Worm (Caenorhabditis elegans) whole organism, L4 larva: ENCODE data around the gene clc-2.

Experiments
- D1046.2 ChIP-seq: fragments of 200-800 bp; sonication (Bioruptor generic); IDR thresholded peaks from 2 replicates; pipeline ENCODE4 v1.3.6; 2022; ENCODE audit warnings: missing genetic modification characterization, missing compliant biosample characterization
- F10B5.3 ChIP-seq: sonication (generic microtip); optimal IDR thresholded peaks from 2 replicates; lab custom pipeline; 2016; ENCODE audit warnings: mild to moderate bottlenecking, missing genetic modification characterization, missing compliant biosample characterization
- F26F4.8 ChIP-seq: fragments of 200-800 bp; sonication (Bioruptor generic); conservative IDR thresholded peaks from 2 replicates; pipeline ENCODE4 v1.3.6; 2022; ENCODE audit warnings: missing genetic modification characterization, missing compliant biosample characterization
- F44E2.7 ChIP-seq: fragments of 200-800 bp; sonication (Bioruptor generic); IDR thresholded peaks from 2 replicates; pipeline ENCODE4 v2.1.2; 2022; ENCODE audit warnings: missing genetic modification characterization, missing compliant biosample characterization
- F49E8.2 ChIP-seq: sonication (generic microtip); optimal IDR thresholded peaks from 2 replicates; lab custom pipeline; 2016; ENCODE audit warnings: missing compliant biosample characterization, mild to moderate bottlenecking, missing genetic modification characterization, borderline replicate concordance
- T26A8.4 ChIP-seq: fragments of 200-800 bp; sonication (Bioruptor generic); IDR thresholded peaks from 2 replicates; pipeline ENCODE4 v1.3.6; 2022; ENCODE audit warnings: missing genetic modification characterization, missing compliant biosample characterization
- Y105C5A.15 ChIP-seq: fragments of 200-800 bp; sonication (Bioruptor generic); IDR thresholded peaks from 2 replicates; pipeline ENCODE4 v1.3.6; 2022; ENCODE audit warnings: missing genetic modification characterization, missing compliant biosample characterization
- ZK337.2 ChIP-seq: fragments of 200-800 bp; sonication (Bioruptor generic); IDR thresholded peaks from 2 replicates; pipeline ENCODE4 v1.3.6; 2022; ENCODE audit warnings: missing genetic modification reagents, missing genetic modification characterization, missing compliant biosample characterization
- ama-1 ChIP-seq: fragments of 150-350 bp; optimal IDR thresholded peaks from 2 replicates; lab custom pipeline; 2014; ENCODE audit warnings: inconsistent platforms, mixed read lengths
- ceh-20 ChIP-seq: fragments of 200-800 bp; sonication (Bioruptor generic); IDR thresholded peaks from 2 replicates; pipeline ENCODE4 v1.3.6; 2022; ENCODE audit warnings: missing genetic modification reagents, missing genetic modification characterization, missing compliant biosample characterization
- ceh-32 ChIP-seq: sonication (generic microtip); optimal IDR thresholded peaks from 2 replicates; lab custom pipeline; 2016; ENCODE audit warnings: mild to moderate bottlenecking, missing genetic modification characterization, missing compliant biosample characterization; ENCODE audit not compliant: poor library complexity
- ceh-44 ChIP-seq: fragments of 200-800 bp; sonication (Bioruptor generic); IDR thresholded peaks from 2 replicates; pipeline ENCODE4 v1.3.6; 2022; ENCODE audit warnings: missing genetic modification reagents, missing genetic modification characterization, missing compliant biosample characterization
- ceh-82 ChIP-seq: sonication (generic microtip); optimal IDR thresholded peaks from 2 replicates; lab custom pipeline; 2017; ENCODE audit warnings: missing biosample characterization, missing genetic modification characterization
- ces-1 ChIP-seq: fragments of 150-350 bp; sonication (generic microtip); optimal IDR thresholded peaks from 4 replicates; lab custom pipeline; 2014; ENCODE audit warnings: missing biosample characterization, missing genetic modification reagents, missing genetic modification characterization
- daf-12 ChIP-seq: fragments of 150-350 bp; optimal IDR thresholded peaks from 2 replicates; lab custom pipeline; 2014; ENCODE audit warnings: missing biosample characterization, missing genetic modification reagents, missing genetic modification characterization
- daf-16 ChIP-seq, 3 experiments: sonication (generic microtip); optimal IDR thresholded peaks; 2 replicates each; lab custom pipeline; 2016 to 2017; ENCODE audit warnings: missing genetic modification characterization in 3 of 3, missing genetic modification reagents in 3 of 3, mild to moderate bottlenecking in 2 of 3, missing compliant biosample characterization in 2 of 3, missing biosample characterization in 1 of 3, moderate library complexity in 1 of 3
- daf-19 ChIP-seq: fragments of 200-800 bp; sonication (Bioruptor generic); conservative IDR thresholded peaks from 2 replicates; pipeline ENCODE4 v1.3.6; 2022; ENCODE audit warnings: missing genetic modification characterization, missing compliant biosample characterization
- daf-8 ChIP-seq: fragments of 200-800 bp; sonication (Bioruptor generic); IDR thresholded peaks from 2 replicates; pipeline ENCODE4 v1.3.6; 2022; ENCODE audit warnings: missing genetic modification characterization, missing compliant biosample characterization
- dmd-8 ChIP-seq: fragments of 200-800 bp; sonication (Bioruptor generic); IDR thresholded peaks from 2 replicates; pipeline ENCODE4 v1.3.6; 2022; ENCODE audit warnings: missing genetic modification characterization, missing compliant biosample characterization
- dve-1 ChIP-seq: sonication (generic microtip); optimal IDR thresholded peaks from 2 replicates; lab custom pipeline; 2017; ENCODE audit warnings: antibody characterized with exemption, mild to moderate bottlenecking, missing genetic modification characterization, missing compliant biosample characterization; ENCODE audit not compliant: insufficient read depth
- egl-43 ChIP-seq: fragments of 200-800 bp; sonication (Bioruptor generic); IDR thresholded peaks from 2 replicates; pipeline ENCODE4 v1.3.6; 2022; ENCODE audit warnings: missing genetic modification reagents, missing genetic modification characterization, missing compliant biosample characterization
- fkh-10 ChIP-seq: fragments of 150-350 bp; optimal IDR thresholded peaks from 2 replicates; lab custom pipeline; 2014; ENCODE audit warnings: missing biosample characterization, missing genetic modification reagents, missing genetic modification characterization
- hlh-30 ChIP-seq: sonication (generic microtip); optimal IDR thresholded peaks from 2 replicates; lab custom pipeline; 2017; ENCODE audit warnings: antibody characterized with exemption, mild to moderate bottlenecking, missing genetic modification characterization, missing compliant biosample characterization; ENCODE audit not compliant: insufficient read depth
- jun-1 ChIP-seq: fragments of 150-350 bp; optimal IDR thresholded peaks from 2 replicates; lab custom pipeline; 2014; ENCODE audit warnings: missing biosample characterization, missing genetic modification reagents, missing genetic modification characterization
- lin-1 ChIP-seq: fragments of 200-800 bp; sonication (Bioruptor generic); IDR thresholded peaks from 2 replicates; pipeline ENCODE4 v1.3.6; 2022; ENCODE audit warnings: missing genetic modification reagents, missing genetic modification characterization, missing compliant biosample characterization
- lin-39 ChIP-seq: fragments of 150-350 bp; optimal IDR thresholded peaks from 2 replicates; lab custom pipeline; 2014; ENCODE audit warnings: missing biosample characterization, missing genetic modification reagents, missing genetic modification characterization
- lir-3 ChIP-seq: sonication (generic microtip); optimal IDR thresholded peaks from 2 replicates; lab custom pipeline; 2016; ENCODE audit warnings: mild to moderate bottlenecking, missing genetic modification characterization, missing compliant biosample characterization
- lsy-2 ChIP-seq, 2 experiments: fragments of 150-350 bp in 1 of 2; sonication (generic microtip) in 1 of 2; optimal IDR thresholded peaks; 2 replicates each; lab custom pipeline; 2014 to 2017; ENCODE audit warnings: missing biosample characterization in 2 of 2, missing genetic modification characterization in 2 of 2
- madf-9 ChIP-seq: fragments of 200-800 bp; sonication (Bioruptor generic); conservative IDR thresholded peaks from 2 replicates; pipeline ENCODE4 v1.3.6; 2022; ENCODE audit warnings: missing genetic modification reagents, missing genetic modification characterization, missing compliant biosample characterization
- mdl-1 ChIP-seq, 2 experiments: fragments of 150-350 bp in 1 of 2; sonication (generic microtip) in 1 of 2; optimal IDR thresholded peaks; 2 replicates each; lab custom pipeline; 2014 to 2017; ENCODE audit warnings: missing biosample characterization in 2 of 2, missing genetic modification characterization in 2 of 2
- mep-1 ChIP-seq: fragments of 150-350 bp; sonication (generic microtip); optimal IDR thresholded peaks from 3 replicates; lab custom pipeline; 2014; ENCODE audit warnings: missing biosample characterization, missing genetic modification characterization
- mxl-3 ChIP-seq: fragments of 200-800 bp; sonication (Bioruptor generic); optimal IDR thresholded peaks from 2 replicates; lab custom pipeline; 2018; ENCODE audit warnings: mild to moderate bottlenecking, missing genetic modification characterization, missing compliant biosample characterization
- nhr-10 ChIP-seq: fragments of 150-350 bp; optimal IDR thresholded peaks from 2 replicates; lab custom pipeline; 2014; ENCODE audit warnings: missing biosample characterization, missing genetic modification characterization
- nhr-102 ChIP-seq: sonication (generic microtip); optimal IDR thresholded peaks from 2 replicates; lab custom pipeline; 2016; ENCODE audit warnings: mild to moderate bottlenecking, missing genetic modification characterization, moderate library complexity, missing compliant biosample characterization
- nhr-111 ChIP-seq: fragments of 200-800 bp; sonication (Bioruptor generic); optimal IDR thresholded peaks from 2 replicates; lab custom pipeline; 2018; ENCODE audit warnings: mild to moderate bottlenecking, missing genetic modification characterization, missing compliant biosample characterization
- nhr-28 ChIP-seq: fragments of 150-350 bp; optimal IDR thresholded peaks from 2 replicates; lab custom pipeline; 2014; ENCODE audit warnings: missing biosample characterization, missing genetic modification characterization
- nhr-41 ChIP-seq: fragments of 200-800 bp; sonication (Bioruptor generic); IDR thresholded peaks from 2 replicates; pipeline ENCODE4 v1.3.6; 2022; ENCODE audit warnings: missing genetic modification reagents, missing genetic modification characterization, missing compliant biosample characterization
- nhr-76 ChIP-seq: fragments of 150-350 bp; optimal IDR thresholded peaks from 2 replicates; lab custom pipeline; 2014; ENCODE audit warnings: missing biosample characterization, missing genetic modification characterization
- pha-4 ChIP-seq, 2 experiments: fragments of 150-350 bp in 1 of 2; fragments of 200-800 bp in 1 of 2; sonication (Bioruptor generic) in 1 of 2; IDR thresholded peaks in 1 of 2; optimal IDR thresholded peaks in 1 of 2; 2 replicates each; pipeline versions ENCODE4 v1.3.6 to Lab custom; 2014 to 2022; ENCODE audit warnings: missing genetic modification characterization in 2 of 2, missing genetic modification reagents in 2 of 2, missing biosample characterization in 1 of 2, missing compliant biosample characterization in 1 of 2
- sdz-12 ChIP-seq: fragments of 200-800 bp; sonication (Bioruptor generic); optimal IDR thresholded peaks from 2 replicates; lab custom pipeline; 2018; ENCODE audit warnings: mild to moderate bottlenecking, missing genetic modification characterization, missing compliant biosample characterization
- set-16 ChIP-seq: fragments of 200-800 bp; sonication (Bioruptor generic); IDR thresholded peaks from 2 replicates; pipeline ENCODE4 v1.3.6; 2022; ENCODE audit warnings: missing genetic modification reagents, missing genetic modification characterization, missing compliant biosample characterization
- spr-1 ChIP-seq: sonication (generic microtip); optimal IDR thresholded peaks from 2 replicates; lab custom pipeline; 2016; ENCODE audit warnings: mild to moderate bottlenecking, missing genetic modification characterization, missing compliant biosample characterization
- tag-97 ChIP-seq: fragments of 200-800 bp; sonication (Bioruptor generic); IDR thresholded peaks from 2 replicates; pipeline ENCODE4 v1.3.6; 2022; ENCODE audit warnings: missing genetic modification characterization, missing compliant biosample characterization
- zip-11 ChIP-seq: fragments of 200-800 bp; sonication (Bioruptor generic); IDR thresholded peaks from 2 replicates; pipeline ENCODE4 v1.3.6; 2022; ENCODE audit warnings: missing genetic modification characterization, missing compliant biosample characterization
- zip-2 ChIP-seq: fragments of 150-350 bp; optimal IDR thresholded peaks from 2 replicates; lab custom pipeline; 2014; ENCODE audit warnings: missing biosample characterization, missing genetic modification characterization
- ztf-11 ChIP-seq: fragments of 150-350 bp; optimal IDR thresholded peaks from 2 replicates; lab custom pipeline; 2014; ENCODE audit warnings: missing biosample characterization, missing genetic modification characterization

Gene clc-2

ce11 chrX:7474968-7475433 lies 43.7 kb downstream of the clc-2 start, which contains the start of gene coh-1 (continued):
- TF ChIP-seq dmd-8 (GFP tag; lab: Robert Waterston, UW) (no peak), zip-11 (GFP tag; lab: Robert Waterston, UW) (no peak), tag-97 (GFP tag; lab: Robert Waterston, UW) (no peak), nhr-10 (no peak), spr-1 (no peak), ztf-11 (tag; lab: Kevin White, UChicago) (no peak), jun-1 (no peak), ama-1 (lab: Kevin White, UChicago) (no peak), lir-3 (tag; lab: Kevin White, UChicago) (no peak), zip-2 (tag; lab: Kevin White, UChicago) (no peak), F10B5.3 (tag; lab: Kevin White, UChicago) (no peak), daf-19 (GFP tag; lab: Robert Waterston, UW) (no peak), nhr-41 (no peak), pha-4 (GFP tag; IDR thresholded peaks at IDR 0.05; lab: Robert Waterston, UW) (no peak), pha-4 (tag; optimal IDR thresholded peaks at IDR 0.05; lab: Kevin White, UChicago) (no peak), nhr-76 (tag; lab: Kevin White, UChicago) (no peak), daf-8 (no peak), ceh-20 (GFP tag; lab: Robert Waterston, UW) (no peak), ceh-82 (tag; lab: Kevin White, UChicago) (no peak), set-16 (no peak), D1046.2 (GFP tag; lab: Robert Waterston, UW) (no peak), daf-16 (GFP tag; optimal IDR thresholded peaks at IDR 0.05; lab: Kevin White, UChicago) (no peak), daf-16 (tag; optimal IDR thresholded peaks at IDR 0.05; lab: Kevin White, UChicago) (no peak), mdl-1 (tag; optimal IDR thresholded peaks at IDR 0.05; lab: Kevin White, UChicago) (no peak), ceh-32 (tag; lab: Kevin White, UChicago) (no peak), madf-9 (GFP tag; lab: Robert Waterston, UW) (no peak), daf-12 (no peak), ces-1 (GFP tag; lab: Kevin White, UChicago) (no peak), egl-43 (GFP tag; lab: Robert Waterston, UW) (no peak), dve-1 (tag; lab: Kevin White, UChicago) (peak; percentile 71)

ce11 chrX:7478476-7478875 lies 47.2 kb downstream of the clc-2 start:
- TF ChIP-seq ama-1 (lab: Kevin White, UChicago) (no peak), daf-19 (GFP tag; lab: Robert Waterston, UW) (no peak), ceh-44 (GFP tag; lab: Robert Waterston, UW) (peak; percentile 3; the same call in 1 of the 2 replicates), F10B5.3 (tag; lab: Kevin White, UChicago) (no peak), nhr-28 (tag; lab: Kevin White, UChicago) (peak; percentile 42), nhr-102 (tag; lab: Kevin White, UChicago) (no peak), egl-43 (GFP tag; lab: Robert Waterston, UW) (no peak), D1046.2 (GFP tag; lab: Robert Waterston, UW) (no peak), madf-9 (GFP tag; lab: Robert Waterston, UW) (0 out of 2 replicates have a peak, but pooled peaks have one; percentile 2), mxl-3 (peak; percentile 91), ztf-11 (tag; lab: Kevin White, UChicago) (no peak), ZK337.2 (GFP tag; lab: Robert Waterston, UW) (no peak), daf-16 (GFP tag; optimal IDR thresholded peaks at IDR 0.05; lab: Kevin White, UChicago) (peak in 1 of 2 experiments; percentile 1), daf-16 (tag; optimal IDR thresholded peaks at IDR 0.05; lab: Kevin White, UChicago) (peak; percentile 47), zip-2 (tag; lab: Kevin White, UChicago) (no peak), pha-4 (GFP tag; IDR thresholded peaks at IDR 0.05; lab: Robert Waterston, UW) (no peak), pha-4 (tag; optimal IDR thresholded peaks at IDR 0.05; lab: Kevin White, UChicago) (no peak), lsy-2 (tag; optimal IDR thresholded peaks at IDR 0.05; lab: Kevin White, UChicago) (no peak), sdz-12 (GFP tag; lab: Kevin White, UChicago) (no peak), T26A8.4 (no peak), F44E2.7 (GFP tag; lab: Robert Waterston, UW) (no peak), nhr-76 (tag; lab: Kevin White, UChicago) (no peak), set-16 (0 out of 2 replicates have a peak, but pooled peaks have one; percentile 18), lin-39 (tag; lab: Kevin White, UChicago) (no peak), mep-1 (tag; lab: Kevin White, UChicago) (peak; percentile 58), hlh-30 (peak; percentile 88), nhr-111 (GFP tag; lab: Kevin White, UChicago) (no peak), mdl-1 (tag; optimal IDR thresholded peaks at IDR 0.05; lab: Kevin White, UChicago) (peak; percentile 2 to 75), fkh-10 (GFP tag; lab: Kevin White, UChicago) (peak; percentile 26), ces-1 (GFP tag; lab: Kevin White, UChicago) (no peak), lin-1 (GFP tag; lab: Robert Waterston, UW) (no peak), F49E8.2 (tag; lab: Kevin White, UChicago) (no peak), Y105C5A.15 (no peak), dmd-8 (GFP tag; lab: Robert Waterston, UW) (no peak), F26F4.8 (GFP tag; lab: Robert Waterston, UW) (no peak)
